Fruit fly (Drosophila melanogaster) whole organism, prepupa: ENCODE measurements around the gene Osi4.

Experiments used
- Blimp-1 ChIP-seq: fragments of 200-800 bp; sonication (Bioruptor generic); optimal IDR thresholded peaks from 3 replicates; lab custom pipeline; 2017; ENCODE audit warnings: missing biosample characterization, missing genetic modification characterization, mild to moderate bottlenecking, moderate library complexity, missing genetic modification reagents
- CG10631 ChIP-seq: fragments of 200-800 bp; sonication (Bioruptor generic); optimal IDR thresholded peaks from 2 replicates; lab custom pipeline; 2016; ENCODE audit warnings: missing biosample characterization, missing genetic modification characterization
- CG11294 ChIP-seq: fragments of 200-800 bp; sonication (Bioruptor generic); IDR thresholded peaks from 2 replicates; pipeline ENCODE4 v1.3.6; 2022; ENCODE audit warnings: missing biosample characterization, missing genetic modification characterization
- CG11762 ChIP-seq: fragments of 200-800 bp; sonication (Bioruptor generic); optimal IDR thresholded peaks from 3 replicates; lab custom pipeline; 2016; ENCODE audit warnings: missing biosample characterization, missing genetic modification characterization; ENCODE audit not compliant: insufficient read depth
- CG11902 ChIP-seq: fragments of 200-800 bp; sonication (Bioruptor generic); optimal IDR thresholded peaks from 3 replicates; lab custom pipeline; 2016; ENCODE audit warnings: missing biosample characterization, missing genetic modification characterization
- CG15336 ChIP-seq: fragments of 200-800 bp; sonication (Bioruptor generic); IDR thresholded peaks from 2 replicates; pipeline ENCODE4 v1.3.6; 2022; ENCODE audit warnings: missing biosample characterization, missing genetic modification characterization
- CG1621 ChIP-seq: fragments of 200-800 bp; sonication (Bioruptor generic); optimal IDR thresholded peaks from 3 replicates; lab custom pipeline; 2018; ENCODE audit warnings: missing biosample characterization, mild to moderate bottlenecking, missing genetic modification characterization
- CG16779 ChIP-seq: fragments of 200-800 bp; sonication (Bioruptor generic); optimal IDR thresholded peaks from 3 replicates; lab custom pipeline; 2017; ENCODE audit warnings: missing biosample characterization, mild to moderate bottlenecking, missing genetic modification characterization
- CG31627 ChIP-seq: fragments of 200-800 bp; sonication (Bioruptor generic); optimal IDR thresholded peaks from 3 replicates; lab custom pipeline; 2016; ENCODE audit warnings: missing biosample characterization, missing genetic modification characterization
- CG32006 ChIP-seq: fragments of 200-800 bp; sonication (Bioruptor generic); optimal IDR thresholded peaks from 3 replicates; lab custom pipeline; 2017; ENCODE audit warnings: missing biosample characterization, mild to moderate bottlenecking, missing genetic modification characterization
- CG3919 ChIP-seq: fragments of 200-800 bp; sonication (Bioruptor generic); optimal IDR thresholded peaks from 3 replicates; lab custom pipeline; 2016; ENCODE audit warnings: missing biosample characterization, missing genetic modification characterization
- CG4318 ChIP-seq: fragments of 200-800 bp; sonication (Bioruptor generic); optimal IDR thresholded peaks from 3 replicates; lab custom pipeline; 2017; ENCODE audit warnings: missing biosample characterization, mild to moderate bottlenecking, missing genetic modification characterization
- CG6163 ChIP-seq: fragments of 200-800 bp; sonication (Bioruptor generic); IDR thresholded peaks from 3 replicates; pipeline ENCODE4 v1.3.6; 2022; ENCODE audit warnings: missing biosample characterization, missing genetic modification characterization
- CG6276 ChIP-seq: fragments of 200-800 bp; sonication (Bioruptor generic); optimal IDR thresholded peaks from 2 replicates; lab custom pipeline; 2017; ENCODE audit warnings: missing biosample characterization, mild to moderate bottlenecking, missing genetic modification characterization
- CG6792 ChIP-seq: fragments of 200-800 bp; sonication (Bioruptor generic); optimal IDR thresholded peaks from 3 replicates; lab custom pipeline; 2016; ENCODE audit warnings: missing biosample characterization, missing genetic modification characterization
- CG6808 ChIP-seq: fragments of 200-800 bp; sonication (Bioruptor generic); optimal IDR thresholded peaks from 3 replicates; lab custom pipeline; 2017; ENCODE audit warnings: missing biosample characterization, missing genetic modification characterization, mild to moderate bottlenecking, moderate library complexity, missing genetic modification reagents
- CG6854 ChIP-seq: fragments of 200-800 bp; sonication (Bioruptor generic); optimal IDR thresholded peaks from 2 replicates; lab custom pipeline; 2017; ENCODE audit warnings: missing biosample characterization, mild to moderate bottlenecking, missing genetic modification characterization
- CG7368 ChIP-seq: fragments of 200-800 bp; sonication (Bioruptor generic); optimal IDR thresholded peaks from 3 replicates; lab custom pipeline; 2016; ENCODE audit warnings: missing biosample characterization, missing genetic modification characterization
- CG8119 ChIP-seq: fragments of 200-800 bp; sonication (Bioruptor generic); IDR thresholded peaks from 3 replicates; pipeline ENCODE4 v1.3.6; 2022; ENCODE audit warnings: missing biosample characterization, missing genetic modification characterization
- CG9139 ChIP-seq: fragments of 200-800 bp; sonication (Bioruptor generic); optimal IDR thresholded peaks from 3 replicates; lab custom pipeline; 2017; ENCODE audit warnings: missing biosample characterization, mild to moderate bottlenecking, missing genetic modification characterization
- Eip75B ChIP-seq: fragments of 200-800 bp; sonication (Bioruptor generic); optimal IDR thresholded peaks from 3 replicates; lab custom pipeline; 2016; ENCODE audit warnings: missing biosample characterization, missing genetic modification characterization
- Eip78C ChIP-seq: fragments of 200-800 bp; sonication (Bioruptor generic); peaks from one replicate; lab custom pipeline; 2016; ENCODE audit warnings: missing biosample characterization, missing genetic modification characterization
- Eip93F ChIP-seq: fragments of 200-800 bp; sonication (Bioruptor generic); optimal IDR thresholded peaks from 2 replicates; lab custom pipeline; 2016; ENCODE audit warnings: missing biosample characterization, mild to moderate bottlenecking, missing genetic modification characterization
- Ets96B ChIP-seq: fragments of 200-800 bp; optimal IDR thresholded peaks from 2 replicates; lab custom pipeline; 2019; ENCODE audit warnings: missing biosample characterization, mild to moderate bottlenecking, missing genetic modification characterization, moderate library complexity
- Gug ChIP-seq: fragments of 200-800 bp; sonication (Bioruptor generic); IDR thresholded peaks from 2 replicates; pipeline ENCODE4 v1.3.6; 2022; ENCODE audit warnings: missing biosample characterization, missing genetic modification characterization
- Hr38 ChIP-seq: sonication (Bioruptor generic); optimal IDR thresholded peaks from 2 replicates; lab custom pipeline; 2016; ENCODE audit warnings: missing biosample characterization, missing genetic modification characterization
- Hr39 ChIP-seq: fragments of 200-800 bp; sonication (Bioruptor generic); optimal IDR thresholded peaks from 2 replicates; lab custom pipeline; 2016; ENCODE audit warnings: missing biosample characterization, missing genetic modification characterization
- Hr4 ChIP-seq: fragments of 200-800 bp; sonication (Bioruptor generic); optimal IDR thresholded peaks from 3 replicates; lab custom pipeline; 2016; ENCODE audit warnings: missing biosample characterization, missing genetic modification characterization
- Lpt ChIP-seq: fragments of 200-800 bp; sonication (Bioruptor generic); optimal IDR thresholded peaks from 3 replicates; lab custom pipeline; 2016; ENCODE audit warnings: missing biosample characterization, missing genetic modification characterization
- OdsH ChIP-seq: fragments of 200-800 bp; sonication (Bioruptor generic); optimal IDR thresholded peaks from 3 replicates; lab custom pipeline; 2016; ENCODE audit warnings: missing biosample characterization, missing genetic modification characterization
- Sox102F ChIP-seq: fragments of 200-800 bp; sonication (Bioruptor generic); optimal IDR thresholded peaks from 2 replicates; lab custom pipeline; 2016; ENCODE audit warnings: missing biosample characterization, mild to moderate bottlenecking, missing genetic modification characterization
- Sox14 ChIP-seq: fragments of 200-800 bp; sonication (Bioruptor generic); optimal IDR thresholded peaks from 3 replicates; lab custom pipeline; 2016; ENCODE audit warnings: missing biosample characterization, missing genetic modification characterization
- Sox15 ChIP-seq: fragments of 200-800 bp; sonication (Bioruptor generic); optimal IDR thresholded peaks from 3 replicates; lab custom pipeline; 2016; ENCODE audit warnings: missing biosample characterization, missing genetic modification characterization
- achi ChIP-seq: fragments of 200-800 bp; sonication (Bioruptor generic); optimal IDR thresholded peaks from 3 replicates; lab custom pipeline; 2016; ENCODE audit warnings: missing biosample characterization, missing genetic modification characterization
- acj6 ChIP-seq: fragments of 200-800 bp; sonication (Bioruptor generic); optimal IDR thresholded peaks from 3 replicates; lab custom pipeline; 2016; ENCODE audit warnings: missing biosample characterization, missing genetic modification characterization
- dac ChIP-seq: fragments of 200-800 bp; sonication (Bioruptor generic); optimal IDR thresholded peaks from 2 replicates; lab custom pipeline; 2017; ENCODE audit warnings: missing biosample characterization, mild to moderate bottlenecking, missing genetic modification characterization
- eg ChIP-seq: fragments of 200-800 bp; sonication (Bioruptor generic); IDR thresholded peaks from 3 replicates; pipeline ENCODE4 v1.3.6; 2022; ENCODE audit warnings: missing biosample characterization, missing genetic modification characterization
- fd59A ChIP-seq: fragments of 200-800 bp; sonication (Bioruptor generic); optimal IDR thresholded peaks from 2 replicates; lab custom pipeline; 2017; ENCODE audit warnings: missing biosample characterization, mild to moderate bottlenecking, missing genetic modification characterization, missing genetic modification reagents
- fd85E ChIP-seq: fragments of 200-800 bp; sonication (Bioruptor generic); optimal IDR thresholded peaks from 3 replicates; lab custom pipeline; 2016; ENCODE audit warnings: missing biosample characterization, missing genetic modification characterization
- lz ChIP-seq: fragments of 200-800 bp; sonication (Bioruptor generic); optimal IDR thresholded peaks from 3 replicates; lab custom pipeline; 2016; ENCODE audit warnings: missing biosample characterization, missing genetic modification characterization
- net ChIP-seq: fragments of 200-800 bp; sonication (Bioruptor generic); optimal IDR thresholded peaks from 3 replicates; lab custom pipeline; 2016; ENCODE audit warnings: missing biosample characterization, missing genetic modification characterization
- pdm3 ChIP-seq: fragments of 200-800 bp; sonication (Bioruptor generic); optimal IDR thresholded peaks from 3 replicates; lab custom pipeline; 2016; ENCODE audit warnings: missing biosample characterization, missing genetic modification characterization
- salr ChIP-seq, 2 experiments: fragments of 200-800 bp; sonication (Bioruptor generic); optimal IDR thresholded peaks; 3 replicates each; lab custom pipeline; 2016 to 2018; ENCODE audit warnings: missing biosample characterization in 2 of 2, missing genetic modification characterization in 2 of 2, mild to moderate bottlenecking in 1 of 2
- spab ChIP-seq: fragments of 200-800 bp; sonication (Bioruptor generic); optimal IDR thresholded peaks from 2 replicates; lab custom pipeline; 2017; ENCODE audit warnings: missing biosample characterization, mild to moderate bottlenecking, missing genetic modification characterization, missing genetic modification reagents
- topi ChIP-seq: fragments of 200-800 bp; sonication (Bioruptor generic); optimal IDR thresholded peaks from 3 replicates; lab custom pipeline; 2016; ENCODE audit warnings: missing biosample characterization, missing genetic modification characterization
- vri ChIP-seq: fragments of 200-800 bp; sonication (Bioruptor generic); optimal IDR thresholded peaks from 3 replicates; lab custom pipeline; 2016; ENCODE audit warnings: missing biosample characterization, mild to moderate bottlenecking, missing genetic modification characterization

Osi4 gene

dm6 chr3R:6215053-6215882 is 6.3 kb downstream of the Osi4 start, which contains the start of gene Osi3 (continued):
- TF ChIP-seq Eip93F (GFP tag; lab: Kevin White, UChicago) = no peak
- no peak for TF ChIP-seq topi (GFP tag; lab: Kevin White, UChicago)
- TF ChIP-seq Hr38 (GFP tag; lab: Kevin White, UChicago) = no peak
- no peak for TF ChIP-seq fd85E (GFP tag; lab: Kevin White, UChicago)
- TF ChIP-seq CG11902 (GFP tag; lab: Kevin White, UChicago) = no peak
- TF ChIP-seq Ets96B = no peak
- TF ChIP-seq CG4318 (GFP tag; lab: Kevin White, UChicago) = peak; percentile 54
- no peak for TF ChIP-seq spab (GFP tag; lab: Kevin White, UChicago)
- no peak for TF ChIP-seq CG16779 (tag; lab: Kevin White, UChicago)
- TF ChIP-seq, all 60 proteins: peak for 19

- peak; percentile 50 for TF ChIP-seq Sox14 (GFP tag; lab: Kevin White, UChicago)
- TF ChIP-seq salr (GFP tag; optimal IDR thresholded peaks at IDR 0.05; lab: Kevin White, UChicago) = peak in 1 of 2 experiments; percentile 64
- TF ChIP-seq lz (GFP tag; lab: Kevin White, UChicago) = peak; percentile 14
- no peak for TF ChIP-seq CG6808 (GFP tag; lab: Kevin White, UChicago)
- no peak for TF ChIP-seq CG6854 (GFP tag; lab: Kevin White, UChicago)
- TF ChIP-seq Gug (GFP tag; lab: Robert Waterston, UW) = peak; percentile 76
- peak; percentile 63 for TF ChIP-seq CG3919 (GFP tag; lab: Kevin White, UChicago)
- peak; percentile 97 for TF ChIP-seq Hr4
- peak; percentile 46 for TF ChIP-seq acj6 (GFP tag; lab: Kevin White, UChicago)
- peak; percentile 89 for TF ChIP-seq Lpt (GFP tag; lab: Kevin White, UChicago)
- TF ChIP-seq CG11294 (GFP tag; lab: Robert Waterston, UW) = peak; percentile 42; the same call in 1 of the 2 replicates
- TF ChIP-seq Sox15 = no peak
- TF ChIP-seq pdm3 = peak; percentile 61
- TF ChIP-seq CG15336 (GFP tag; lab: Robert Waterston, UW) = peak; percentile 93
- TF ChIP-seq CG8119 (GFP tag; lab: Robert Waterston, UW) = peak; percentile 88
- TF ChIP-seq CG16779 (tag; lab: Kevin White, UChicago) = no peak
- TF ChIP-seq Eip78C (GFP tag; lab: Kevin White, UChicago) = peak; percentile 88
- TF ChIP-seq CG32006 (GFP tag; lab: Kevin White, UChicago) = peak; percentile 96
- peak; percentile 69 for TF ChIP-seq OdsH
- TF ChIP-seq CG4318 (GFP tag; lab: Kevin White, UChicago) = peak; percentile 92
- TF ChIP-seq CG9139 = no peak
- TF ChIP-seq CG6163 (GFP tag; lab: Robert Waterston, UW) = peak; percentile 83
- no peak for TF ChIP-seq Sox102F (GFP tag; lab: Kevin White, UChicago)
- no peak for TF ChIP-seq Eip93F (GFP tag; lab: Kevin White, UChicago)
- TF ChIP-seq eg = peak; percentile 87
- no peak for TF ChIP-seq topi (GFP tag; lab: Kevin White, UChicago)
- TF ChIP-seq Hr38 (GFP tag; lab: Kevin White, UChicago) = peak; percentile 30
- peak; percentile 19 for TF ChIP-seq CG7368 (GFP tag; lab: Kevin White, UChicago)
- TF ChIP-seq Blimp-1 = no peak
- no peak for TF ChIP-seq fd59A (GFP tag; lab: Kevin White, UChicago)
- peak; percentile 89 for TF ChIP-seq dac (GFP tag; lab: Kevin White, UChicago)
- peak; percentile 87 for TF ChIP-seq CG6276 (GFP tag; lab: Kevin White, UChicago)
- peak; percentile 28 for TF ChIP-seq Eip75B (GFP tag; lab: Kevin White, UChicago)
- TF ChIP-seq CG11762 = peak; percentile 31
- TF ChIP-seq net (GFP tag; lab: Kevin White, UChicago) = peak; percentile 66
- TF ChIP-seq CG10631 (GFP tag; lab: Kevin White, UChicago) = peak; percentile 22
- no peak for TF ChIP-seq CG1621
- no peak for TF ChIP-seq CG31627
- TF ChIP-seq Hr39 = no peak
- TF ChIP-seq CG6792 = peak; percentile 39
- TF ChIP-seq achi (GFP tag; lab: Kevin White, UChicago) = peak; percentile 63
- TF ChIP-seq vri (GFP tag; lab: Kevin White, UChicago) = no peak
Measured at dm6 chr3R:6214227-6214626, 7.4 kb downstream of the Osi4 start.
